Worm (Caenorhabditis elegans): ENCODE results near the gene sms-3.

Gene sms-3

ce11 chrIII:1614412-1614811 lies 13.5 kb upstream of the sms-3 start:
- TF ChIP-seq B0261.1 (tag; optimal IDR thresholded peaks at IDR 0.05): no peak
- no peak for TF ChIP-seq ceh-91 (GFP tag; IDR thresholded peaks at IDR 0.05)
- TF ChIP-seq lsy-27 (tag; optimal IDR thresholded peaks at IDR 0.05; ENCODE audit: borderline replicate concordance, insufficient read depth): no peak
- TF ChIP-seq F10E7.11 (tag; optimal IDR thresholded peaks at IDR 0.05): no peak
- TF ChIP-seq lin-54 (GFP tag; optimal IDR thresholded peaks at IDR 0.05): no peak

ce11 chrIII:1613933-1614332 lies 13.0 kb upstream of the sms-3 start, which contains the start of gene Y22D7AL.9:
Y22D7AL.9 (minus strand) TSS chrIII:1614033.
- TF ChIP-seq B0261.1 (tag; optimal IDR thresholded peaks at IDR 0.05) (no peak), ets-4 (GFP tag; optimal IDR thresholded peaks at IDR 0.05) (no peak), F33H1.4 (GFP tag; IDR thresholded peaks at IDR 0.05) (no peak), xnd-1 (tag; optimal IDR thresholded peaks at IDR 0.05) (no peak), D2030.7 (GFP tag; IDR thresholded peaks at IDR 0.05) (no peak), madf-3 (GFP tag; IDR thresholded peaks at IDR 0.05) (no peak), ceh-100 (GFP tag; IDR thresholded peaks at IDR 0.05) (no peak), egrh-3 (GFP tag; IDR thresholded peaks at IDR 0.05) (no peak), B0035.1 (tag; optimal IDR thresholded peaks at IDR 0.05) (no peak), K12H6.12 (tag; optimal IDR thresholded peaks at IDR 0.05) (no peak), Y56A3A.18 (GFP tag; IDR thresholded peaks at IDR 0.05) (no peak), chd-7 (tag; optimal IDR thresholded peaks at IDR 0.05) (no peak), cebp-1 (GFP tag; IDR thresholded peaks at IDR 0.05) (no peak), cebp-1 (tag; optimal IDR thresholded peaks at IDR 0.05) (no peak), nhr-90 (tag; optimal IDR thresholded peaks at IDR 0.05) (no peak), nhr-27 (tag; optimal IDR thresholded peaks at IDR 0.05) (no peak), attf-3 (GFP tag; conservative IDR thresholded peaks at IDR 0.05) (no peak)

- TF ChIP-seq madf-3 (GFP tag; IDR thresholded peaks at IDR 0.05) (0 out of 2 replicates have a peak, but pooled peaks have one; percentile 54), ceh-91 (GFP tag; IDR thresholded peaks at IDR 0.05) (0 out of 2 replicates have a peak, but pooled peaks have one; percentile 26), madf-8 (GFP tag; conservative IDR thresholded peaks at IDR 0.05) (peak; percentile 59), hsf-1 (GFP tag; IDR thresholded peaks at IDR 0.05) (peak; percentile 68), C17E4.6 (GFP tag; IDR thresholded peaks at IDR 0.05) (0 out of 2 replicates have a peak, but pooled peaks have one; percentile 24), madf-6 (GFP tag; IDR thresholded peaks at IDR 0.05) (peak; percentile 85), ekl-4 (GFP tag; IDR thresholded peaks at IDR 0.05) (0 out of 2 replicates have a peak, but pooled peaks have one; percentile 14), ZK185.1 (tag; optimal IDR thresholded peaks at IDR 0.05; ENCODE audit: poor library complexity, severe bottlenecking) (no peak), zfh-2 (GFP tag; conservative IDR thresholded peaks at IDR 0.05) (peak; percentile 62; the same call in 1 of the 2 replicates), nhr-120 (GFP tag; IDR thresholded peaks at IDR 0.05) (no peak), dox-1 (GFP tag; IDR thresholded peaks at IDR 0.05) (no peak), efl-1 (GFP tag; optimal IDR thresholded peaks at IDR 0.05) (peak; percentile 75)
These were observed 12.1 kb upstream of the sms-3 start for ce11 chrIII:1612974-1613568.

- TF ChIP-seq mcd-1 (GFP tag; IDR thresholded peaks at IDR 0.05) (peak; percentile 27; the same call in 1 of the 2 replicates), hrde-1 (tag; optimal IDR thresholded peaks at IDR 0.05; ENCODE audit: borderline replicate concordance) (no peak)
These were observed 10.0 kb upstream of the sms-3 start for ce11 chrIII:1610938-1611337.

All from whole organism, young adult.